Worm (Caenorhabditis elegans): ENCODE results near the gene unc-85.

- TF ChIP-seq flt-1 (GFP tag; IDR thresholded peaks at IDR 0.05) (no peak), ceh-13 (GFP tag; optimal IDR thresholded peaks at IDR 0.05) (no peak), scrt-1 (GFP tag; IDR thresholded peaks at IDR 0.05) (no peak)
Observed at ce11 chrII:4658245-4658644, 43.6 kb upstream of the unc-85 start.
